Fruit fly (Drosophila melanogaster): ENCODE results near the gene pns.

The pns gene

dm6 chr3L:1591692-1592371 is 54.9 kb downstream of the pns start (continued):
- TF ChIP-seq Dref (GFP tag; IDR thresholded peaks at IDR 0.05): no peak
- TF ChIP-seq Scr (GFP tag; IDR thresholded peaks at IDR 0.05; ENCODE audit: partially characterized antibody): no peak
- TF ChIP-seq Lpt (GFP tag; optimal IDR thresholded peaks at IDR 0.05): no peak
- TF ChIP-seq CG3995 (GFP tag; optimal IDR thresholded peaks at IDR 0.05): peak; percentile 62
- peak; percentile 19 for TF ChIP-seq Sry-δ (GFP tag; optimal IDR thresholded peaks at IDR 0.05)
- TF ChIP-seq Eip74EF (GFP tag; optimal IDR thresholded peaks at IDR 0.05): peak in 1 of 2 experiments; percentile 46

dm6 chr3L:1592822-1593452 is 56.0 kb downstream of the pns start:
- TF ChIP-seq CG14050 (GFP tag; IDR thresholded peaks at IDR 0.05) (no peak), HmgZ (tag; optimal IDR thresholded peaks at IDR 0.05) (no peak), Trl (optimal IDR thresholded peaks at IDR 0.05) (peak in 1 of 2 experiments; percentile 86), Trl (GFP tag; optimal IDR thresholded peaks at IDR 0.05) (no peak), vvl (GFP tag; IDR thresholded peaks at IDR 0.05) (peak; percentile 72), CG31365 (tag; optimal IDR thresholded peaks at IDR 0.05) (peak; percentile 94), CG17328 (GFP tag; IDR thresholded peaks at IDR 0.05) (no peak), CG8290 (GFP tag; optimal IDR thresholded peaks at IDR 0.05) (no peak), CG8290 (tag; optimal IDR thresholded peaks at IDR 0.05) (peak in 1 of 2 experiments; percentile 78), Ets65A (GFP tag) (peak; percentile 73), nom (GFP tag; optimal IDR thresholded peaks at IDR 0.05) (peak; percentile 69), Jarid2 (GFP tag; optimal IDR thresholded peaks at IDR 0.05) (peak; percentile 11), stwl (tag; optimal IDR thresholded peaks at IDR 0.05) (peak; percentile 27), pros (GFP tag; optimal IDR thresholded peaks at IDR 0.05) (peak; percentile 96), Tbp (GFP tag; optimal IDR thresholded peaks at IDR 0.05) (no peak), CG1832 (GFP tag; optimal IDR thresholded peaks at IDR 0.05) (peak; percentile 5), Blimp-1 (GFP tag; optimal IDR thresholded peaks at IDR 0.05) (peak; percentile 95), Elba2 (GFP tag; optimal IDR thresholded peaks at IDR 0.05) (peak; percentile 87), CG6175 (GFP tag; IDR thresholded peaks at IDR 0.05) (no peak), Dfd (GFP tag; optimal IDR thresholded peaks at IDR 0.05) (peak in 1 of 2 experiments; percentile 85), CG9817 (tag; optimal IDR thresholded peaks at IDR 0.05) (no peak), chif (GFP tag; optimal IDR thresholded peaks at IDR 0.05) (no peak), z (GFP tag; IDR thresholded peaks at IDR 0.05) (peak; percentile 94), nerfin-1 (tag; optimal IDR thresholded peaks at IDR 0.05) (no peak), Sin3A (optimal IDR thresholded peaks at IDR 0.05) (no peak), caup (GFP tag; optimal IDR thresholded peaks at IDR 0.05; ENCODE audit: severe bottlenecking) (no peak), CG3163 (GFP tag; optimal IDR thresholded peaks at IDR 0.05) (peak; percentile 95), CG33557 (GFP tag; optimal IDR thresholded peaks at IDR 0.05) (peak; percentile 7), ssp (GFP tag; IDR thresholded peaks at IDR 0.05) (no peak), bsh (GFP tag; optimal IDR thresholded peaks at IDR 0.05) (peak in 1 of 2 experiments; percentile 14), trem (tag; optimal IDR thresholded peaks at IDR 0.05) (no peak), kni (GFP tag; optimal IDR thresholded peaks at IDR 0.05) (peak; percentile 19), CG7963 (GFP tag; IDR thresholded peaks at IDR 0.05; ENCODE audit: partially characterized antibody) (0 out of 3 replicates have a peak, but pooled peaks have one; percentile 8), esg (GFP tag; conservative IDR thresholded peaks at IDR 0.05) (no peak), D (optimal IDR thresholded peaks at IDR 0.05) (peak; percentile 45), D (GFP tag; optimal IDR thresholded peaks at IDR 0.05) (no peak), insv (GFP tag; optimal IDR thresholded peaks at IDR 0.05) (peak in 1 of 2 experiments; percentile 92)

All from whole organism, embryonic.